Worm (Caenorhabditis elegans): ENCODE data around the gene K06A4.7.

ce11 chrV:9531477-9531876 is 40.2 kb upstream of the K06A4.7 start, which contains the start of the genes C50F4.10 and pfk-1.2:
- TF ChIP-seq ama-1 (optimal IDR thresholded peaks at IDR 0.05) (no peak), ama-1 (GFP tag; optimal IDR thresholded peaks at IDR 0.05) (no peak), ceh-79 (tag; optimal IDR thresholded peaks at IDR 0.05) (no peak), Y95B8A.8 (GFP tag; IDR thresholded peaks at IDR 0.05) (no peak), hmg-20 (GFP tag; IDR thresholded peaks at IDR 0.05) (no peak), unc-62 (GFP tag; optimal IDR thresholded peaks at IDR 0.05) (no peak), die-1 (tag; optimal IDR thresholded peaks at IDR 0.05) (no peak), B0261.1 (tag; optimal IDR thresholded peaks at IDR 0.05) (no peak), snpc-4 (GFP tag; optimal IDR thresholded peaks at IDR 0.05) (no peak), snpc-4 (tag; optimal IDR thresholded peaks at IDR 0.05) (no peak), repo-1 (tag; optimal IDR thresholded peaks at IDR 0.05) (no peak), ZK185.1 (tag; optimal IDR thresholded peaks at IDR 0.05; ENCODE audit: poor library complexity, severe bottlenecking) (no peak), F23B12.7 (tag; optimal IDR thresholded peaks at IDR 0.05; ENCODE audit: insufficient read depth) (no peak), nhr-179 (tag; optimal IDR thresholded peaks at IDR 0.05) (no peak), let-607 (tag; optimal IDR thresholded peaks at IDR 0.05) (no peak)

Measured in whole organism, young adult.